Fruit fly (Drosophila melanogaster) whole organism, prepupa: ENCODE results near the gene RpS7.
A peak's percentile ranks its signal among the peaks of the same experiment; 100 is the strongest.

Experiments used
- Blimp-1 ChIP-seq: fragments of 200-800 bp; sonication (Bioruptor generic); optimal IDR thresholded peaks from 3 replicates; lab custom pipeline; 2017; ENCODE audit warnings: missing biosample characterization, missing genetic modification characterization, mild to moderate bottlenecking, moderate library complexity, missing genetic modification reagents
- CG11294 ChIP-seq: fragments of 200-800 bp; sonication (Bioruptor generic); IDR thresholded peaks from 2 replicates; pipeline ENCODE4 v1.3.6; 2022; ENCODE audit warnings: missing biosample characterization, missing genetic modification characterization
- CG6854 ChIP-seq: fragments of 200-800 bp; sonication (Bioruptor generic); optimal IDR thresholded peaks from 2 replicates; lab custom pipeline; 2017; ENCODE audit warnings: missing biosample characterization, mild to moderate bottlenecking, missing genetic modification characterization
- Eip78C ChIP-seq: fragments of 200-800 bp; sonication (Bioruptor generic); peaks from one replicate; lab custom pipeline; 2016; ENCODE audit warnings: missing biosample characterization, missing genetic modification characterization
- Hr39 ChIP-seq: fragments of 200-800 bp; sonication (Bioruptor generic); optimal IDR thresholded peaks from 2 replicates; lab custom pipeline; 2016; ENCODE audit warnings: missing biosample characterization, missing genetic modification characterization
- Lpt ChIP-seq: fragments of 200-800 bp; sonication (Bioruptor generic); optimal IDR thresholded peaks from 3 replicates; lab custom pipeline; 2016; ENCODE audit warnings: missing biosample characterization, missing genetic modification characterization
- OdsH ChIP-seq: fragments of 200-800 bp; sonication (Bioruptor generic); optimal IDR thresholded peaks from 3 replicates; lab custom pipeline; 2016; ENCODE audit warnings: missing biosample characterization, missing genetic modification characterization
- esn ChIP-seq: fragments of 200-800 bp; sonication (Bioruptor generic); optimal IDR thresholded peaks from 2 replicates; lab custom pipeline; 2016; ENCODE audit warnings: missing biosample characterization, mild to moderate bottlenecking, missing genetic modification characterization, moderate library complexity
- fd59A ChIP-seq: fragments of 200-800 bp; sonication (Bioruptor generic); optimal IDR thresholded peaks from 2 replicates; lab custom pipeline; 2017; ENCODE audit warnings: missing biosample characterization, mild to moderate bottlenecking, missing genetic modification characterization, missing genetic modification reagents
- lz ChIP-seq: fragments of 200-800 bp; sonication (Bioruptor generic); optimal IDR thresholded peaks from 3 replicates; lab custom pipeline; 2016; ENCODE audit warnings: missing biosample characterization, missing genetic modification characterization
- spab ChIP-seq: fragments of 200-800 bp; sonication (Bioruptor generic); optimal IDR thresholded peaks from 2 replicates; lab custom pipeline; 2017; ENCODE audit warnings: missing biosample characterization, mild to moderate bottlenecking, missing genetic modification characterization, missing genetic modification reagents
- ss ChIP-seq, 2 experiments: fragments of 200-800 bp; sonication (Bioruptor generic); optimal IDR thresholded peaks; 2 replicates in 1 of 2; 3 replicates in 1 of 2; lab custom pipeline; 2017 to 2018; ENCODE audit warnings: mild to moderate bottlenecking in 2 of 2, missing biosample characterization in 2 of 2, missing genetic modification characterization in 2 of 2, moderate library complexity in 1 of 2
- vri ChIP-seq: fragments of 200-800 bp; sonication (Bioruptor generic); optimal IDR thresholded peaks from 3 replicates; lab custom pipeline; 2016; ENCODE audit warnings: missing biosample characterization, mild to moderate bottlenecking, missing genetic modification characterization

dm6 chr3R:30256233-30256632 is 47.4 kb upstream of the RpS7 start:
- peak; percentile 62 for TF ChIP-seq fd59A
- peak; percentile 93 for TF ChIP-seq Eip78C
- no peak for TF ChIP-seq CG6854 (GFP tag; lab: Kevin White, UChicago)
- TF ChIP-seq CG11294 (GFP tag; lab: Robert Waterston, UW): no peak
- peak; percentile 37 for TF ChIP-seq lz
- TF ChIP-seq Lpt (GFP tag; lab: Kevin White, UChicago): no peak
- TF ChIP-seq Hr39 (GFP tag; lab: Kevin White, UChicago): peak; percentile 29
- TF ChIP-seq spab: peak; percentile 57
- peak; percentile 65 for TF ChIP-seq esn
- peak; percentile 64 for TF ChIP-seq OdsH
- TF ChIP-seq vri (GFP tag; lab: Kevin White, UChicago): no peak
- peak in 1 of 2 experiments; percentile 2 for TF ChIP-seq ss (GFP tag; optimal IDR thresholded peaks at IDR 0.05; lab: Kevin White, UChicago)
- no peak for TF ChIP-seq Blimp-1 (GFP tag; lab: Kevin White, UChicago)
